Worm (Caenorhabditis elegans) whole organism, L3 larva: ENCODE results near the gene F53F8.7.

Experiments
- aly-2 ChIP-seq: fragments of 150-350 bp; optimal IDR thresholded peaks from 2 replicates; lab custom pipeline; 2014; ENCODE audit warnings: missing biosample characterization, missing genetic modification characterization
- ceh-16 ChIP-seq: sonication (generic microtip); optimal IDR thresholded peaks from 2 replicates; lab custom pipeline; 2017; ENCODE audit warnings: missing biosample characterization, missing genetic modification characterization
- egl-27 ChIP-seq: sonication (generic microtip); optimal IDR thresholded peaks from 4 replicates; lab custom pipeline; 2017; ENCODE audit warnings: missing biosample characterization, missing genetic modification reagents, missing genetic modification characterization
- elt-3 ChIP-seq, 3 experiments: fragments of 150-350 bp in 1 of 3; sonication (generic microtip) in 2 of 3; optimal IDR thresholded peaks; 2 replicates in 2 of 3; 4 replicates in 1 of 3; lab custom pipeline; 2014 to 2017; ENCODE audit warnings: missing biosample characterization in 3 of 3, missing genetic modification characterization in 3 of 3
- mml-1 ChIP-seq: fragments of 150-350 bp; sonication (generic microtip); optimal IDR thresholded peaks from 3 replicates; lab custom pipeline; 2014; ENCODE audit warnings: missing biosample characterization, missing genetic modification characterization
- nfya-1 ChIP-seq: sonication (generic microtip); optimal IDR thresholded peaks from 2 replicates; lab custom pipeline; 2017; ENCODE audit warnings: missing genetic modification characterization, mild to moderate bottlenecking, missing compliant biosample characterization, antibody characterized with exemption, moderate library complexity; ENCODE audit not compliant: insufficient read depth
- nhr-12 ChIP-seq: fragments of 150-350 bp; optimal IDR thresholded peaks from 2 replicates; lab custom pipeline; 2014; ENCODE audit warnings: missing biosample characterization, missing genetic modification characterization
- nhr-237 ChIP-seq: fragments of 150-350 bp; optimal IDR thresholded peaks from 2 replicates; lab custom pipeline; 2014; ENCODE audit warnings: missing biosample characterization, missing genetic modification characterization
- nhr-25 ChIP-seq: sonication (generic microtip); optimal IDR thresholded peaks from 2 replicates; lab custom pipeline; 2017; ENCODE audit warnings: missing biosample characterization, missing genetic modification characterization
- nhr-43 ChIP-seq: sonication (generic microtip); optimal IDR thresholded peaks from 2 replicates; lab custom pipeline; 2016; ENCODE audit warnings: mild to moderate bottlenecking, missing genetic modification characterization, missing compliant biosample characterization; ENCODE audit not compliant: poor library complexity, severe bottlenecking
- skn-1 ChIP-seq: fragments of 150-350 bp; optimal IDR thresholded peaks from 2 replicates; lab custom pipeline; 2014; ENCODE audit warnings: missing biosample characterization, missing genetic modification characterization
- snpc-4 ChIP-seq: fragments of 150-350 bp; optimal IDR thresholded peaks from 2 replicates; lab custom pipeline; 2014; ENCODE audit warnings: missing biosample characterization, missing genetic modification characterization
- unc-62 ChIP-seq: fragments of 150-350 bp; sonication (generic microtip); optimal IDR thresholded peaks from 4 replicates; lab custom pipeline; 2014; ENCODE audit warnings: missing biosample characterization, missing genetic modification reagents, missing genetic modification characterization
- ztf-11 ChIP-seq: fragments of 150-350 bp; optimal IDR thresholded peaks from 2 replicates; lab custom pipeline; 2014; ENCODE audit warnings: missing biosample characterization, missing genetic modification characterization

DNA sequence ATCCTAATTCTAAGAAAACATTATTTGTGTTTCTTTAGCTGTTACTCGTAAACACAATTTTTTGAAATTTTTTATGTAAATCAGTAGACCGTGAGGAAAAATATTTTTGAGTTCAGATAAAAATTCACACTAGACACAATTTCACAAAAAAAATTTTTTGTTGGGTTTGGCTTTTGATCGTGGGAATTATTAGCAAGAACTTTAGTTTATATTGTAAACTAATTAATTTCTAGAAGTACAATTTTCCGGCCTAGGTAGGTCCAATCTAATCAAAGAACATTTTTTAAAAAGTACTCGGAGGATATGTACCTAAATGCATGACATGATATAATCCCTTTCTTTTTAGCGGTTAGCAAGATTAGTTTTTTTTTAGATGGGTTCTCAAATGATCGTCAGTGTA is 18.0 kb downstream of the F53F8.7 start:
- TF ChIP-seq nhr-12 (tag; lab: Kevin White, UChicago) (no peak), unc-62 (GFP tag; lab: Kevin White, UChicago) (no peak), elt-3 (tag; optimal IDR thresholded peaks at IDR 0.05; lab: Kevin White, UChicago) (no peak), nfya-1 (tag; lab: Kevin White, UChicago) (no peak), skn-1 (tag; lab: Kevin White, UChicago) (no peak), egl-27 (tag; lab: Kevin White, UChicago) (no peak), nhr-43 (tag; lab: Kevin White, UChicago) (no peak), aly-2 (tag; lab: Kevin White, UChicago) (no peak), ztf-11 (no peak), ceh-16 (no peak), nhr-25 (tag; lab: Kevin White, UChicago) (no peak), snpc-4 (tag; lab: Kevin White, UChicago) (no peak), mml-1 (tag; lab: Kevin White, UChicago) (no peak), nhr-237 (tag; lab: Kevin White, UChicago) (no peak)
